Fruit fly (Drosophila melanogaster) whole organism, embryonic: ENCODE results near the gene CG31777.

Experiments used
- B-H1 ChIP-seq: fragments of 200-800 bp; sonication (Bioruptor generic); IDR thresholded peaks from 3 replicates; pipeline ENCODE4 v1.3.6; 2022; ENCODE audit warnings: missing biosample characterization, missing genetic modification characterization
- B-H2 ChIP-seq: fragments of 200-800 bp; sonication (Bioruptor generic); optimal IDR thresholded peaks from 2 replicates; lab custom pipeline; 2018; ENCODE audit warnings: missing biosample characterization, mild to moderate bottlenecking, missing genetic modification characterization
- BEAF-32 ChIP-seq: fragments of 200-800 bp; sonication (Bioruptor generic); optimal IDR thresholded peaks from 3 replicates; lab custom pipeline; 2017; ENCODE audit warnings: missing biosample characterization, missing genetic modification characterization, mild to moderate bottlenecking, moderate library complexity, missing genetic modification reagents
- CG12299 ChIP-seq: fragments of 200-800 bp; sonication (Bioruptor generic); optimal IDR thresholded peaks from 2 replicates; lab custom pipeline; 2018; ENCODE audit warnings: missing biosample characterization, mild to moderate bottlenecking, missing genetic modification characterization
- CG12769 ChIP-seq: fragments of 200-800 bp; sonication (Bioruptor generic); optimal IDR thresholded peaks from 2 replicates; lab custom pipeline; 2019; ENCODE audit warnings: missing biosample characterization, mild to moderate bottlenecking, missing genetic modification characterization, moderate library complexity
- CG13287 ChIP-seq: fragments of 200-800 bp; sonication (Bioruptor generic); IDR thresholded peaks from 2 replicates; pipeline ENCODE4 v1.3.6; 2022; ENCODE audit warnings: missing biosample characterization, missing genetic modification characterization; ENCODE audit not compliant: partially characterized antibody
- CG13624 ChIP-seq: fragments of 200-800 bp; sonication (Bioruptor generic); optimal IDR thresholded peaks from 2 replicates; lab custom pipeline; 2016; ENCODE audit warnings: missing biosample characterization, missing genetic modification characterization
- CG15269 ChIP-seq: fragments of 200-800 bp; sonication (Bioruptor generic); optimal IDR thresholded peaks from 2 replicates; lab custom pipeline; 2018; ENCODE audit warnings: missing biosample characterization, mild to moderate bottlenecking, missing genetic modification characterization, moderate library complexity
- CG1603 ChIP-seq: fragments of 200-800 bp; sonication (Bioruptor generic); optimal IDR thresholded peaks from 2 replicates; lab custom pipeline; 2019; ENCODE audit warnings: missing biosample characterization, mild to moderate bottlenecking, missing genetic modification characterization, moderate library complexity
- CG17829 ChIP-seq: fragments of 200-800 bp; optimal IDR thresholded peaks from 2 replicates; lab custom pipeline; 2019; ENCODE audit warnings: missing biosample characterization, mild to moderate bottlenecking, missing genetic modification characterization, moderate library complexity
- CG18011 ChIP-seq: fragments of 200-800 bp; sonication (Bioruptor generic); optimal IDR thresholded peaks from 2 replicates; lab custom pipeline; 2017; ENCODE audit warnings: missing biosample characterization, missing genetic modification characterization, mild to moderate bottlenecking, moderate library complexity, missing genotype
- CG2120 ChIP-seq: fragments of 200-800 bp; sonication (Bioruptor generic); optimal IDR thresholded peaks from 3 replicates; lab custom pipeline; 2016; ENCODE audit warnings: missing biosample characterization, missing genetic modification characterization
- CG2199 ChIP-seq: fragments of 200-800 bp; sonication (Bioruptor generic); IDR thresholded peaks from 3 replicates; pipeline ENCODE4 v1.3.6; 2022; ENCODE audit warnings: missing biosample characterization, missing genetic modification characterization
- CG3995 ChIP-seq: fragments of 200-800 bp; sonication (Bioruptor generic); optimal IDR thresholded peaks from 3 replicates; lab custom pipeline; 2016; ENCODE audit warnings: missing biosample characterization, missing genetic modification characterization
- CG7357 ChIP-seq: fragments of 200-800 bp; sonication (Bioruptor generic); IDR thresholded peaks from 3 replicates; pipeline ENCODE4 v1.3.6; 2022; ENCODE audit warnings: missing biosample characterization, missing genetic modification characterization
- Dbx ChIP-seq: fragments of 200-800 bp; sonication (Bioruptor generic); IDR thresholded peaks from 3 replicates; pipeline ENCODE4 v1.3.6; 2022; ENCODE audit warnings: missing biosample characterization, missing genetic modification characterization
- Dref ChIP-seq: fragments of 200-800 bp; sonication (Bioruptor generic); IDR thresholded peaks from 2 replicates; pipeline ENCODE4 v1.3.6; 2022; ENCODE audit warnings: missing biosample characterization, missing genetic modification characterization
- GATAe ChIP-seq: fragments of 200-800 bp; sonication (Bioruptor generic); conservative IDR thresholded peaks from 2 replicates; pipeline ENCODE4 v1.3.6; 2022; ENCODE audit warnings: missing biosample characterization, missing genetic modification characterization
- HLH4C ChIP-seq: fragments of 200-800 bp; sonication (Bioruptor generic); IDR thresholded peaks from 3 replicates; pipeline ENCODE4 v1.3.6; 2022; ENCODE audit warnings: missing biosample characterization, missing genetic modification characterization; ENCODE audit not compliant: partially characterized antibody
- HLH54F ChIP-seq: fragments of 200-800 bp; sonication (Bioruptor generic); optimal IDR thresholded peaks from 3 replicates; lab custom pipeline; 2016; ENCODE audit warnings: missing biosample characterization, missing genetic modification characterization
- Hmx ChIP-seq: fragments of 200-800 bp; sonication (Bioruptor generic); optimal IDR thresholded peaks from 2 replicates; lab custom pipeline; 2016; ENCODE audit warnings: missing biosample characterization, missing genetic modification characterization
- Hsf ChIP-seq: fragments of 200-800 bp; sonication (Bioruptor generic); optimal IDR thresholded peaks from 3 replicates; lab custom pipeline; 2016; ENCODE audit warnings: missing biosample characterization, missing genetic modification characterization
- NC2β ChIP-seq: fragments of 200-800 bp; sonication (Bioruptor generic); optimal IDR thresholded peaks from 2 replicates; lab custom pipeline; 2016; ENCODE audit warnings: missing biosample characterization, missing genetic modification characterization
- Opbp ChIP-seq: fragments of 200-800 bp; sonication (Bioruptor generic); IDR thresholded peaks from 3 replicates; pipeline ENCODE4 v1.3.6; 2022; ENCODE audit warnings: missing biosample characterization, missing genetic modification characterization; ENCODE audit not compliant: partially characterized antibody
- Sin3A ChIP-seq: fragments of >200 bp; optimal IDR thresholded peaks from 2 replicates; lab custom pipeline; 2018
- Ssrp ChIP-seq: fragments of 200-800 bp; sonication (Bioruptor generic); optimal IDR thresholded peaks from 2 replicates; lab custom pipeline; 2018; ENCODE audit warnings: missing biosample characterization, mild to moderate bottlenecking, missing genetic modification characterization, moderate library complexity
- Xbp1 ChIP-seq: fragments of 200-800 bp; sonication (Bioruptor generic); optimal IDR thresholded peaks from 3 replicates; lab custom pipeline; 2016; ENCODE audit warnings: missing biosample characterization, mild to moderate bottlenecking, missing genetic modification characterization
- az2 ChIP-seq: fragments of 200-800 bp; sonication (Bioruptor generic); optimal IDR thresholded peaks from 3 replicates; lab custom pipeline; 2016; ENCODE audit warnings: missing biosample characterization, missing genetic modification characterization
- bbx ChIP-seq: fragments of 200-800 bp; sonication (Bioruptor generic); IDR thresholded peaks from 2 replicates; pipeline ENCODE4 v1.3.6; 2022; ENCODE audit warnings: missing biosample characterization, missing genetic modification characterization; ENCODE audit not compliant: partially characterized antibody
- chif ChIP-seq, 2 experiments: fragments of 200-800 bp; sonication (Bioruptor generic); optimal IDR thresholded peaks; 3 replicates each; lab custom pipeline; 2016; ENCODE audit warnings: missing biosample characterization in 2 of 2, missing genetic modification characterization in 2 of 2
- chinmo ChIP-seq: fragments of 200-800 bp; sonication (Bioruptor generic); IDR thresholded peaks from 4 replicates; pipeline ENCODE4 v1.3.6; 2022; ENCODE audit warnings: missing biosample characterization, missing genetic modification characterization; ENCODE audit not compliant: partially characterized antibody
- chn ChIP-seq: fragments of 200-800 bp; sonication (Bioruptor generic); optimal IDR thresholded peaks from 2 replicates; lab custom pipeline; 2016; ENCODE audit warnings: missing biosample characterization, missing genetic modification characterization
- dm ChIP-seq: fragments of 200-800 bp; sonication (Bioruptor generic); optimal IDR thresholded peaks from 3 replicates; lab custom pipeline; 2016; ENCODE audit warnings: missing biosample characterization, missing genetic modification characterization
- eyg ChIP-seq: fragments of 200-800 bp; sonication (Bioruptor generic); optimal IDR thresholded peaks from 3 replicates; lab custom pipeline; 2016; ENCODE audit warnings: missing biosample characterization, missing genetic modification characterization
- gcm2 ChIP-seq: fragments of 200-800 bp; sonication (Bioruptor generic); optimal IDR thresholded peaks from 2 replicates; lab custom pipeline; 2016; ENCODE audit warnings: missing biosample characterization, missing genetic modification characterization
- ind ChIP-seq: fragments of 200-800 bp; sonication (Bioruptor generic); optimal IDR thresholded peaks from 3 replicates; lab custom pipeline; 2016; ENCODE audit warnings: missing biosample characterization, missing genetic modification characterization
- kay ChIP-seq: fragments of 200-800 bp; sonication (Bioruptor generic); optimal IDR thresholded peaks from 2 replicates; lab custom pipeline; 2016; ENCODE audit warnings: missing biosample characterization, missing genetic modification characterization
- lab ChIP-seq: fragments of 200-800 bp; sonication (Bioruptor generic); optimal IDR thresholded peaks from 3 replicates; lab custom pipeline; 2017; ENCODE audit warnings: missing biosample characterization, missing genetic modification characterization, mild to moderate bottlenecking, moderate library complexity, missing genetic modification reagents
- nerfin-2 ChIP-seq: fragments of 200-800 bp; sonication (Bioruptor generic); IDR thresholded peaks from 2 replicates; pipeline ENCODE4 v1.3.6; 2022; ENCODE audit warnings: missing biosample characterization, missing genetic modification characterization; ENCODE audit not compliant: partially characterized antibody
- phol ChIP-seq: fragments of 200-800 bp; sonication (Bioruptor generic); optimal IDR thresholded peaks from 3 replicates; lab custom pipeline; 2018; ENCODE audit warnings: missing biosample characterization, mild to moderate bottlenecking, missing genetic modification characterization, moderate library complexity
- pzg ChIP-seq: fragments of 200-800 bp; sonication (Bioruptor generic); optimal IDR thresholded peaks from 3 replicates; lab custom pipeline; 2018; ENCODE audit warnings: missing biosample characterization, mild to moderate bottlenecking, missing genetic modification characterization, moderate library complexity
- sd ChIP-seq: fragments of 200-800 bp; sonication (Bioruptor generic); optimal IDR thresholded peaks from 3 replicates; lab custom pipeline; 2018; ENCODE audit warnings: missing biosample characterization, mild to moderate bottlenecking, missing genetic modification characterization, moderate library complexity
- sens ChIP-seq: fragments of 200-800 bp; sonication (Bioruptor generic); peaks from one replicate; lab custom pipeline; 2016; ENCODE audit warnings: missing biosample characterization, missing genetic modification characterization
- seq ChIP-seq: fragments of 200-800 bp; sonication (Bioruptor generic); IDR thresholded peaks from 2 replicates; pipeline ENCODE4 v1.3.6; 2022; ENCODE audit warnings: missing biosample characterization, missing genetic modification characterization
- shn ChIP-seq: fragments of 200-800 bp; sonication (Bioruptor generic); optimal IDR thresholded peaks from 3 replicates; lab custom pipeline; 2016; ENCODE audit warnings: missing biosample characterization, missing genetic modification characterization
- sna ChIP-seq: fragments of 200-800 bp; sonication (Bioruptor generic); IDR thresholded peaks from 2 replicates; pipeline ENCODE4 v1.3.6; 2022; ENCODE audit warnings: missing biosample characterization, missing genetic modification characterization; ENCODE audit not compliant: partially characterized antibody
- stwl ChIP-seq: fragments of 200-800 bp; sonication (Bioruptor generic); optimal IDR thresholded peaks from 3 replicates; lab custom pipeline; 2018; ENCODE audit warnings: missing biosample characterization, mild to moderate bottlenecking, missing genetic modification characterization, moderate library complexity
- unc-4 ChIP-seq: fragments of 200-800 bp; sonication (Bioruptor generic); IDR thresholded peaks from 2 replicates; pipeline ENCODE4 v1.3.6; 2022; ENCODE audit warnings: missing biosample characterization, missing genetic modification characterization; ENCODE audit not compliant: partially characterized antibody
- vnd ChIP-seq: fragments of 200-800 bp; sonication (Bioruptor generic); IDR thresholded peaks from 3 replicates; pipeline ENCODE4 v1.3.6; 2022; ENCODE audit warnings: missing biosample characterization, missing genetic modification characterization; ENCODE audit not compliant: partially characterized antibody
- vvl ChIP-seq: fragments of 200-800 bp; sonication (Bioruptor generic); IDR thresholded peaks from 2 replicates; pipeline ENCODE4 v1.3.6; 2022; ENCODE audit warnings: missing biosample characterization, missing genetic modification characterization

Gene CG31777

DNA sequence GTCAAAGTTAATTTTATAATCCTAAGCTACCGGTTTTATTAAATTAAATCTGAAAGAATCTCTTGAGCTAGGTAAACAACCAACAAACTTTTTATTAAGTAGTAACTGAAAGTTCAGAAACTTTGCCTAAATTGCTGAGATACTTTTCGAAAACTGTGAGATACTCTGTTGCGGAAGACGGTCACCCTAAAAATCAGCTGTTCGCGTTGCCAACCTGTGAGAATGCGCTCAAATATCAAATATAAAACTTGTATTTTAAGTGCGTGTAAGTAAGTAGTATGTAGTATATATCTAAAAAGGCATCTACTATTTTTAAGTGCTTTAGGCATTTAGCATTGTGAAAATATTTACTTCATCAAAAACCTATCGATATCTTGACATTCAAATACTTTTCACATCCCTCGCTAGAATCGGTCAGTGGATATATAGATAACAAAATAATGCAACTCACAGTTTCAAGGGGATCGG is 6.1 kb upstream of the CG31777 start, which contains the start of the genes CG31955 and CG2818:
Gene CG31955, minus strand, starts transcription at position 157 of the 468 bp plus-strand sequence.
Gene CG2818, plus strand, starts transcription at position 412 of the 468 bp plus-strand sequence.
- peak; percentile 1 for TF ChIP-seq az2 (GFP tag; lab: Kevin White, UChicago)
- TF ChIP-seq dm = peak; percentile 57
- TF ChIP-seq Dref (GFP tag; lab: Robert Waterston, UW) = peak; percentile 60
- TF ChIP-seq bbx (GFP tag; lab: Robert Waterston, UW) = peak; percentile 38; the same call in 1 of the 2 replicates
- no peak for TF ChIP-seq CG7357 (GFP tag; lab: Robert Waterston, UW)
- peak; percentile 58 for TF ChIP-seq CG3995 (GFP tag; lab: Kevin White, UChicago)
- TF ChIP-seq ind = peak; percentile 1
- peak; percentile 9 for TF ChIP-seq CG15269
- no peak for TF ChIP-seq B-H1 (GFP tag; lab: Robert Waterston, UW)
- peak; percentile 77 for TF ChIP-seq unc-4
- peak; percentile 18 for TF ChIP-seq Xbp1 (GFP tag; lab: Kevin White, UChicago)
- TF ChIP-seq Hmx (GFP tag; lab: Kevin White, UChicago) = no peak
- TF ChIP-seq eyg (GFP tag; lab: Kevin White, UChicago) = no peak
- TF ChIP-seq CG17829 (tag; lab: Kevin White, UChicago) = peak; percentile 49
- TF ChIP-seq CG12299 = no peak
- TF ChIP-seq seq = no peak
- TF ChIP-seq shn (GFP tag; lab: Kevin White, UChicago) = no peak
- peak; percentile 64; the same call in 1 of the 3 replicates for TF ChIP-seq Opbp
- peak; percentile 85 for TF ChIP-seq sna (GFP tag; lab: Robert Waterston, UW)
- peak; percentile 36 for TF ChIP-seq CG12769 (tag; lab: Kevin White, UChicago)
- TF ChIP-seq chif (GFP tag; optimal IDR thresholded peaks at IDR 0.05; lab: Kevin White, UChicago) = no peak
- TF ChIP-seq HLH4C (GFP tag; lab: Robert Waterston, UW) = peak; percentile 50; the same call in 1 of the 3 replicates
- peak; percentile 80 for TF ChIP-seq BEAF-32 (GFP tag; lab: Kevin White, UChicago)
- TF ChIP-seq gcm2 (GFP tag; lab: Kevin White, UChicago) = no peak
- 0 out of 4 replicates have a peak, but pooled peaks have one; percentile 10 for TF ChIP-seq chinmo (GFP tag; lab: Robert Waterston, UW)
- peak; percentile 71 for TF ChIP-seq pzg (GFP tag; lab: Kevin White, UChicago)
- TF ChIP-seq Dbx (GFP tag; lab: Robert Waterston, UW) = no peak
- TF ChIP-seq CG13287 (GFP tag; lab: Robert Waterston, UW) = peak; percentile 84
- 0 out of 2 replicates have a peak, but pooled peaks have one; percentile 24 for TF ChIP-seq nerfin-2 (GFP tag; lab: Robert Waterston, UW)
- peak; percentile 3 for TF ChIP-seq NC2β
- TF ChIP-seq CG2199 (GFP tag; lab: Robert Waterston, UW) = no peak
- peak; percentile 6 for TF ChIP-seq CG13624 (GFP tag; lab: Kevin White, UChicago)
- TF ChIP-seq B-H2 (GFP tag; lab: Kevin White, UChicago) = peak; percentile 23
- TF ChIP-seq CG2120 (GFP tag; lab: Kevin White, UChicago) = peak; percentile 41
- no peak for TF ChIP-seq Ssrp (tag; lab: Kevin White, UChicago)
- TF ChIP-seq vnd (GFP tag; lab: Robert Waterston, UW) = peak; percentile 36; the same call in 1 of the 3 replicates
- peak; percentile 51 for TF ChIP-seq sd
- peak; percentile 16 for TF ChIP-seq chn (GFP tag; lab: Kevin White, UChicago)
- TF ChIP-seq Sin3A = peak; percentile 38
- peak; percentile 35 for TF ChIP-seq HLH54F (GFP tag; lab: Kevin White, UChicago)
- 0 out of 2 replicates have a peak, but pooled peaks have one; percentile 25 for TF ChIP-seq GATAe (GFP tag; lab: Robert Waterston, UW)
- TF ChIP-seq Hsf (GFP tag; lab: Kevin White, UChicago) = peak; percentile 42
- peak; percentile 50 for TF ChIP-seq kay (GFP tag; lab: Kevin White, UChicago)
- peak; percentile 63 for TF ChIP-seq sens
- TF ChIP-seq CG18011 (GFP tag; lab: Kevin White, UChicago) = peak; percentile 88
- peak; percentile 73 for TF ChIP-seq phol (tag; lab: Kevin White, UChicago)
- no peak for TF ChIP-seq vvl (GFP tag; lab: Robert Waterston, UW)
- TF ChIP-seq stwl (tag; lab: Kevin White, UChicago) = peak; percentile 70
- peak; percentile 51 for TF ChIP-seq CG1603 (tag; lab: Kevin White, UChicago)
- peak; percentile 23 for TF ChIP-seq lab (GFP tag; lab: Kevin White, UChicago)
